Worm (Caenorhabditis elegans): Measurements from ENCODE around the gene T28C6.11.

ce11 chrIV:8879810-8880209 is 39.7 kb upstream of the T28C6.11 start, which contains the start of gene npax-4:
- TF ChIP-seq ceh-19 (GFP tag; optimal IDR thresholded peaks at IDR 0.05) (no peak), tbx-2 (tag; optimal IDR thresholded peaks at IDR 0.05) (no peak), hlh-30 (tag; optimal IDR thresholded peaks at IDR 0.05; ENCODE audit: insufficient read depth) (no peak), ceh-24 (tag; optimal IDR thresholded peaks at IDR 0.05) (no peak), ama-1 (optimal IDR thresholded peaks at IDR 0.05) (no peak), ceh-31 (tag; optimal IDR thresholded peaks at IDR 0.05) (no peak), ceh-30 (tag; optimal IDR thresholded peaks at IDR 0.05) (no peak), madf-2 (tag; optimal IDR thresholded peaks at IDR 0.05) (no peak)

All from whole organism, late embryonic.